Fruit fly (Drosophila melanogaster): ENCODE measurements around the gene Sfp24Bb.

The Sfp24Bb gene

DNA sequence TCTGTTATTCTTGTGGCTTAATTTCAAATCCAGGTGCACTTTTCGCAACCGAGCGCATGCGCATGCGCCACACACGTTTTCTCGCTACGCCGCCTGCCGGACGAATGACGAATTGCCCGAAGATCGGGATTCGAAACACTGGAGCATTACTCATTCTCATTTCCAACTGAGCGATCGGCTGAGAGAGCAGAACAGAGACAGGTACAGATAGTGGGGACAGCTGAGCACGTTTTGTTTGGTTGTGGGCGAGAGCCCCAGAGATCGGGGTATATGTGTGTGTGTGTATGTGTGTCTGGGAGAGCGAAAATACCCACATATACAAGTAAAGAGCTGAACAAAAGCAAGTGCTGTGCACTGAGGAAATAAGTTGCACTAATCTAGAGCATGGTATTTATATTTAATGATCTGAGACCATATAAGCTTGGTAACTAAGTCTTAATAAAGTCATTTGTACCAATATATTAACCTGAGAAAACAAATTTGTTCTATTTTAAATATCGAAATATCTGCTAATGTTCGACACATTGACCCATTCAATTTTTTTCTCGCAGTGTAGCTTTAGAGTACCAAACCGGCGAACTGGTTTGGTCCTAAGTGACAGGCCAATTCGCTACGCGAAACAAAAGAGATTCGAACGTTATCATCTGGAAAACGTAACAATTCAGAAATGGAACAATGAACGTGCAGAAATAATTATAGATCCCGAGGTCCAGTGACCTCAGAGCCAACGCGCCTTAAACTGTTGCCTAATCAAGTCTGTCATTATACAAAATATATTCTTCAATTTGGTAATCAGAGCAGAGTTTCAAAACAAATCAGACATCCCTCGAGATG, 37.3 kb downstream of the Sfp24Bb start:
- TF ChIP-seq CG10348 (GFP tag; IDR thresholded peaks at IDR 0.05) = peak; percentile 94
- peak; percentile 92 for TF ChIP-seq Snoo (tag; optimal IDR thresholded peaks at IDR 0.05)
- peak; percentile 99 for TF ChIP-seq Ets98B (GFP tag; IDR thresholded peaks at IDR 0.05)
- TF ChIP-seq CG17806 (tag; optimal IDR thresholded peaks at IDR 0.05) = peak; percentile 99
- TF ChIP-seq rn (GFP tag; IDR thresholded peaks at IDR 0.05) = peak; percentile 99
- peak; percentile 99 for TF ChIP-seq CG4496 (GFP tag; IDR thresholded peaks at IDR 0.05)
- peak; percentile 98 for TF ChIP-seq CG9948 (tag; optimal IDR thresholded peaks at IDR 0.05)
- TF ChIP-seq CG8159 (tag; optimal IDR thresholded peaks at IDR 0.05) = peak; percentile 99
- TF ChIP-seq EcR (GFP tag; optimal IDR thresholded peaks at IDR 0.05) = peak; percentile 87
- TF ChIP-seq CG12605 (GFP tag; IDR thresholded peaks at IDR 0.05) = peak; percentile 95
- TF ChIP-seq CG14655 (GFP tag; optimal IDR thresholded peaks at IDR 0.05) = peak; percentile 100
- TF ChIP-seq gl (tag; optimal IDR thresholded peaks at IDR 0.05) = peak; percentile 98
- peak; percentile 94 for TF ChIP-seq Pif1B (GFP tag; optimal IDR thresholded peaks at IDR 0.05)
- TF ChIP-seq CG8301 (tag; optimal IDR thresholded peaks at IDR 0.05) = peak; percentile 100
- peak; percentile 92 for TF ChIP-seq CG34367 (tag; optimal IDR thresholded peaks at IDR 0.05)
- peak; percentile 82 for TF ChIP-seq CG13204 (GFP tag; optimal IDR thresholded peaks at IDR 0.05)
- peak; percentile 94 for TF ChIP-seq Pif1A (GFP tag; optimal IDR thresholded peaks at IDR 0.05)
- peak; percentile 99 for TF ChIP-seq CG32121 (GFP tag; IDR thresholded peaks at IDR 0.05)
- TF ChIP-seq CG15710 (tag; optimal IDR thresholded peaks at IDR 0.05) = peak; percentile 93
- peak; percentile 98 for TF ChIP-seq D1 (tag; optimal IDR thresholded peaks at IDR 0.05)
- TF ChIP-seq fd96Ca (GFP tag; IDR thresholded peaks at IDR 0.05) = peak; percentile 96

DNA sequence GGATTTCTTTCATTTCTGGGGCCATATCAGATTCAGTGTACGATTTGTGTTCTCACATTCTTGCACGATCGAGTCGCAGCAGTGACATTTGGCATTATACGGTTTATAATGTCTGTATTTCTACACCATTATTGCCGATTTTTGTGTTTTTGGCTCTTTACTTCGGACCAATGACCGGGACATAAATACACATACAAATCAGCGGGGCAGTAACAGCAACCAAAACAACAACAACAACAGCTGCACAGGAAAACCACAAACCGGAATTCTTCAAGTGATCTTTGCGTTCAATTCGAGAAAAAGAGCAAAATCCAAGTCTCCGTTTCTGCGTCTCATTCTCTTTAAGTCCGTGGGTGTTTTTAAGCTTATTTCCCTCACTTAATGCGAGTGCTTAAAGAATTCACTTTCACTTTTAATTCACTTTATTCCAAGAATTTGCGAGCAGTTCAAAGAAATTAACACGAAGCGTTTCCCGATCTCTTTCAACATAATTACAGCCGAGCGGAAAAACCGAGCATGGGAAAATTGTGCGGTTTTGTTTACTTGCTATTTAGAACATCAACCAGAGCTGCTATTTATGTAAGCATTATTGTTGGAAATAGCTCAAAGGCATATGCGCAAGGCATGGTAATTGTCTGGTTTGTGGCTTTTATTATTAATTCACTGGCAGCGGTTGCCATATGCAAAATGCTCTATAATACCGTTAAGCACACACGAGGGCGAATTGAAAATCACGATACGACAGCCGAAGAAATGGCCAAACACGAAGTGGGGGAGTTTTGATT, 38.1 kb downstream of the Sfp24Bb start:
- TF ChIP-seq CG15710 (tag; optimal IDR thresholded peaks at IDR 0.05) (no peak), EcR (GFP tag; optimal IDR thresholded peaks at IDR 0.05) (peak; percentile 70)

DNA sequence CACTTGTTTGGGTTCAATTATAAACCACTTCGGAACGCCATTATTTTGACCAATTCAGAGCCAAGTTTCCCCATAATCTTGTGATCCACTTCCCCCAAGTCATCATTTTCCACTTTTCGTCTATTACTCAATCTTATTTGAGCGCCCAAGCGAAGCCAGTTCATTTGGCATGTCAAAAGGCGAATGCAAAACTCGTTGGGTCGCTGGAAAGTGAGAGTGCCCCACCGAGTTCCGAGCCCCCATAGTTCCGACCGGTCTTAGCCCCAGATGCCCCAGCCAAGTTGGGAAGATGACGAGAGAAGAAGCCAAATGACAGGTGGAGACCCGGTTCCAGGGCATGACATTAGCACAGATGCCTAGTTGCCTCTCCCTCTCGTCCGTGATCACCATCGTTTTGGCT, 38.8 kb downstream of the Sfp24Bb start:
- TF ChIP-seq CG4496 (GFP tag; IDR thresholded peaks at IDR 0.05) = no peak
- no peak for TF ChIP-seq fd96Ca (GFP tag; IDR thresholded peaks at IDR 0.05)
- TF ChIP-seq CG8159 (tag; optimal IDR thresholded peaks at IDR 0.05) = no peak
- no peak for TF ChIP-seq CG17806 (tag; optimal IDR thresholded peaks at IDR 0.05)
- no peak for TF ChIP-seq gl (tag; optimal IDR thresholded peaks at IDR 0.05)
- TF ChIP-seq Ets98B (GFP tag; IDR thresholded peaks at IDR 0.05) = no peak
- no peak for TF ChIP-seq CG14655 (GFP tag; optimal IDR thresholded peaks at IDR 0.05)

DNA sequence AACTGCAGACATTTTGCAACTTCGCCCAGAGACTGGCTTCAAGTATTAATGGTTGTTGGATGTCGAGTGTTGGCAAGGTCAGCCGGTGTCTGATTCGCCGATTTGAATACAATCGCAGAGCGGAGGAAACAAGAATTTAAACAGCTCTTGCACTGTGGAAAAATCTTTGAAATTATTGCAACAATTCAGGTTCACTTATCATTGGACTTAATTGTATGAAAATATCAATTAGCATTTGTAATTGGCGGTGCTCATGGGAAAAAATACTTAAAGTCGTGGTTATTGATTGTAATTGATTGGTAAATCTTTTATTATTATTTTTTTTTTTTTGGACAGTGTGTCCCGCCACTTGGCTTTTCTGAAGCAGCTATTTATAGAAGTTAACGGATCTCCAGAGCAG, 40.1 kb downstream of the Sfp24Bb start:
- TF ChIP-seq CG34367 (tag; optimal IDR thresholded peaks at IDR 0.05) (peak; percentile 75), CG8159 (tag; optimal IDR thresholded peaks at IDR 0.05) (peak; percentile 88), Ets98B (GFP tag; IDR thresholded peaks at IDR 0.05) (peak; percentile 62), Pif1A (GFP tag; optimal IDR thresholded peaks at IDR 0.05) (peak; percentile 85), CG12605 (GFP tag; IDR thresholded peaks at IDR 0.05) (peak; percentile 59; the same call in 1 of the 2 replicates), CG10348 (GFP tag; IDR thresholded peaks at IDR 0.05) (no peak), CG15710 (tag; optimal IDR thresholded peaks at IDR 0.05) (peak; percentile 91), CG13204 (GFP tag; optimal IDR thresholded peaks at IDR 0.05) (peak; percentile 64), D1 (tag; optimal IDR thresholded peaks at IDR 0.05) (peak; percentile 17), CG9948 (tag; optimal IDR thresholded peaks at IDR 0.05) (peak; percentile 73), Pif1B (GFP tag; optimal IDR thresholded peaks at IDR 0.05) (peak; percentile 79), CG4496 (GFP tag; IDR thresholded peaks at IDR 0.05) (peak; percentile 72; the same call in 2 of the 3 replicates), EcR (GFP tag; optimal IDR thresholded peaks at IDR 0.05) (peak; percentile 67), gl (tag; optimal IDR thresholded peaks at IDR 0.05) (no peak), CG8301 (tag; optimal IDR thresholded peaks at IDR 0.05) (no peak), fd96Ca (GFP tag; IDR thresholded peaks at IDR 0.05) (peak; percentile 40; the same call in 1 of the 3 replicates), Snoo (tag; optimal IDR thresholded peaks at IDR 0.05) (peak; percentile 74), rn (GFP tag; IDR thresholded peaks at IDR 0.05) (peak; percentile 16; the same call in 1 of the 2 replicates), CG17806 (tag; optimal IDR thresholded peaks at IDR 0.05) (peak; percentile 79), CG14655 (GFP tag; optimal IDR thresholded peaks at IDR 0.05) (peak; percentile 19), CG32121 (GFP tag; IDR thresholded peaks at IDR 0.05) (peak; percentile 72)

- no peak for TF ChIP-seq Pif1A (GFP tag; optimal IDR thresholded peaks at IDR 0.05)
- TF ChIP-seq CG12605 (GFP tag; IDR thresholded peaks at IDR 0.05) = no peak
- no peak for TF ChIP-seq gl (tag; optimal IDR thresholded peaks at IDR 0.05)
- no peak for TF ChIP-seq rn (GFP tag; IDR thresholded peaks at IDR 0.05)
- TF ChIP-seq Snoo (tag; optimal IDR thresholded peaks at IDR 0.05) = no peak
- TF ChIP-seq Ets98B (GFP tag; IDR thresholded peaks at IDR 0.05) = no peak
- no peak for TF ChIP-seq Pif1B (GFP tag; optimal IDR thresholded peaks at IDR 0.05)
- no peak for TF ChIP-seq CG9948 (tag; optimal IDR thresholded peaks at IDR 0.05)
- TF ChIP-seq CG10348 (GFP tag; IDR thresholded peaks at IDR 0.05) = no peak
- TF ChIP-seq CG13204 (GFP tag; optimal IDR thresholded peaks at IDR 0.05) = no peak
- TF ChIP-seq CG14655 (GFP tag; optimal IDR thresholded peaks at IDR 0.05) = no peak
- no peak for TF ChIP-seq CG8159 (tag; optimal IDR thresholded peaks at IDR 0.05)
- TF ChIP-seq CG15710 (tag; optimal IDR thresholded peaks at IDR 0.05) = no peak
- no peak for TF ChIP-seq fd96Ca (GFP tag; IDR thresholded peaks at IDR 0.05)
- no peak for TF ChIP-seq D1 (tag; optimal IDR thresholded peaks at IDR 0.05)
These were observed 40.8 kb downstream of the Sfp24Bb start for dm6 chr2L:3628819-3629218.

Measured in whole organism, pupa.